Worm (Caenorhabditis elegans) whole organism, L1 larva: ENCODE data around the gene tpra-1.

Experiments used
- ama-1 ChIP-seq: fragments of 150-350 bp; optimal IDR thresholded peaks from 2 replicates; lab custom pipeline; 2014
- nhr-90 ChIP-seq: sonication (generic microtip); optimal IDR thresholded peaks from 2 replicates; lab custom pipeline; 2016; ENCODE audit warnings: mild to moderate bottlenecking, missing genetic modification characterization, missing compliant biosample characterization; ENCODE audit not compliant: poor library complexity
- pqm-1 ChIP-seq: sonication (generic microtip); optimal IDR thresholded peaks from 3 replicates; lab custom pipeline; 2017; ENCODE audit warnings: missing biosample characterization, missing genetic modification characterization
- sptf-1 ChIP-seq: fragments of 150-350 bp; optimal IDR thresholded peaks from 2 replicates; lab custom pipeline; 2014; ENCODE audit warnings: missing biosample characterization, missing genetic modification characterization
- unc-30 ChIP-seq: sonication (generic microtip); optimal IDR thresholded peaks from 2 replicates; lab custom pipeline; 2017; ENCODE audit warnings: missing biosample characterization, missing genetic modification characterization
- ztf-11 ChIP-seq, 2 experiments: sonication (generic microtip); optimal IDR thresholded peaks; 2 replicates each; lab custom pipeline; 2016 to 2017; ENCODE audit warnings: missing genetic modification characterization in 2 of 2, missing biosample characterization in 1 of 2, missing compliant biosample characterization in 1 of 2

DNA sequence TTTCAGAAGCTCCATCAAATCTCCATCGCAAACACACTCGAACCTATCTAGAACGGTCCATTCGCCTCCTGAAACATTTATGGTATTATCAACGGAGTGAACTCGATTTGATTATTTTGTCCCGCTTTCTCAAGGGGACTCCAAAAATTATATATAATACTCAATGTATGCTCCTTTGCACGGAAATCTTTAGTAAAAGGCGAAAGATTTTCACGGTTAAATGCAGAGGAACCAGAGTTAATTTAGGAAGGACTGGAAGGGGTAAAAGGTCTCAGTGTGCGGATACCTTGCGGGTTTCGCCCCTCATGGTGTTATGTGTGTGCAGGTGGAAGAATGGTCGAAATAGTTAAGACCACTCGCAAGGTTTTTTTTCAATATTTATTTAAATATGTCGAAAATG, 44.9 kb downstream of the tpra-1 start:
- TF ChIP-seq ama-1 (lab: Kevin White, UChicago): no peak
- no peak for TF ChIP-seq ztf-11 (tag; optimal IDR thresholded peaks at IDR 0.05; lab: Kevin White, UChicago)
- TF ChIP-seq unc-30 (tag; lab: Kevin White, UChicago): no peak
- TF ChIP-seq nhr-90 (tag; lab: Kevin White, UChicago): no peak
- no peak for TF ChIP-seq pqm-1 (tag; lab: Kevin White, UChicago)
- TF ChIP-seq sptf-1: no peak
